Fruit fly (Drosophila melanogaster): ENCODE results near the gene Hs3st-B.

Gene Hs3st-B

DNA sequence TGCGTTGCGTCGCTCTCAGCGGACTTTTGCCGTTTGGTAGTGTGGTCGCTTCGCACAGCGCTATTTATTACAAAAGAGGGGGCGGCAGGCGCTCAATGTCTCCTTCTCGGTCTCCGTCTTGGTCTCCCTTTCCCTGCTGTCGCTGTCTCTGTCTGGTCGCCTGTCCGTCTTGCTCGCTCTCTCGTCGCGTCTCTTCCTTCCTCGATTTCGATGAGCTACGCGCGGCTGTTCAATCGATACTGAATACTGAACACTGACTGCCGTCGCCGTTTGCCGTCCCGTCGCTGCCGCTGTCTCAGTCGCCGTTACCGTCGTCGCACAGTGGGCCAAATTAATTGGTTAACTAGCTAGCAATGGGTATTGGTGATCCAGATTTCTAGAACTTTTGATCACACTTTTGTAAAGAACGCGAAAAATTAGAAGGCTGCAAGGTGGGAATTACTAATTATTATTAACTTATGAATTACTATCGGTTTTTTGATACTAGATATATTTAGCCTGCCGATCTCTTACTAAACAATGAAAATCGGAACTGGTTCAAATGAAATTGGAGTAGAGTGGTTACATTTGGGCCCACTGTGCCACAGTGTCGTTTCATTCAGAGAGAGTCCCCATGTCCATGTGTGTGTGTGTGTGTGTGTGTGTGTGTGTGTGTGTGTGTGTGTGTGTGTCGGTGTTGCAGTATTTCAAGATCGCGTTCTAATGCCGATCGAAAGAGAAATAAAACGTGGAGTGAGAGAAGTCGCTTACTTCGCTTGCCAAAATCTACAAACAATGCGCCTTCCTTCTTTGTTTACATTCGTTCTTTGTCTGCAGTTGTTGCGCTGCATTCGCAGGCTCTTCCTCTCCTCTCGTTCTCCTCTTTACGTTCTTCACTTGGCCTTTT is 49.7 kb downstream of the Hs3st-B start, which contains the start of gene CG8034 (continued):
- TF ChIP-seq CG5245 (GFP tag; optimal IDR thresholded peaks at IDR 0.05) (peak; percentile 89), D19A (tag; optimal IDR thresholded peaks at IDR 0.05) (peak; percentile 94), twi (tag; optimal IDR thresholded peaks at IDR 0.05) (peak; percentile 95), CG34376 (GFP tag; optimal IDR thresholded peaks at IDR 0.05) (peak; percentile 97), CG8478 (optimal IDR thresholded peaks at IDR 0.05) (no peak), Usf (GFP tag; optimal IDR thresholded peaks at IDR 0.05) (peak; percentile 97), pum (GFP tag; optimal IDR thresholded peaks at IDR 0.05) (peak; percentile 94), CG31388 (GFP tag; optimal IDR thresholded peaks at IDR 0.05) (peak; percentile 82), HLHmδ (GFP tag; optimal IDR thresholded peaks at IDR 0.05) (peak; percentile 68), CG17802 (tag; optimal IDR thresholded peaks at IDR 0.05) (peak; percentile 84), CG10543 (GFP tag; optimal IDR thresholded peaks at IDR 0.05) (peak; percentile 99), odd (GFP tag; optimal IDR thresholded peaks at IDR 0.05) (peak; percentile 96), CG30403 (GFP tag; optimal IDR thresholded peaks at IDR 0.05) (peak; percentile 98), CG15514 (GFP tag; optimal IDR thresholded peaks at IDR 0.05) (peak; percentile 99), corto (GFP tag; optimal IDR thresholded peaks at IDR 0.05) (peak; percentile 93), CG15011 (GFP tag; optimal IDR thresholded peaks at IDR 0.05) (peak; percentile 96), Fer1 (GFP tag; optimal IDR thresholded peaks at IDR 0.05) (peak; percentile 98), jing (GFP tag; optimal IDR thresholded peaks at IDR 0.05) (peak; percentile 93), tll (GFP tag; optimal IDR thresholded peaks at IDR 0.05) (peak; percentile 39 to 69), lilli (GFP tag; optimal IDR thresholded peaks at IDR 0.05) (peak; percentile 98), mam (GFP tag; optimal IDR thresholded peaks at IDR 0.05) (peak; percentile 97), CTCF (GFP tag; optimal IDR thresholded peaks at IDR 0.05) (peak; percentile 62), hb (GFP tag; IDR thresholded peaks at IDR 0.05; ENCODE audit: partially characterized antibody) (no peak), en (GFP tag; optimal IDR thresholded peaks at IDR 0.05) (peak; percentile 91), Opbp (GFP tag; IDR thresholded peaks at IDR 0.05; ENCODE audit: partially characterized antibody) (peak; percentile 59; the same call in 2 of the 3 replicates), Ada2b (GFP tag; IDR thresholded peaks at IDR 0.05) (peak; percentile 91), Ravus (GFP tag; IDR thresholded peaks at IDR 0.05) (peak; percentile 71), CG7928 (GFP tag; optimal IDR thresholded peaks at IDR 0.05) (peak; percentile 78), onecut (GFP tag; IDR thresholded peaks at IDR 0.05) (peak; percentile 89), bowl (GFP tag; IDR thresholded peaks at IDR 0.05) (peak; percentile 73; the same call in 1 of the 2 replicates), B-H1 (GFP tag; IDR thresholded peaks at IDR 0.05) (peak; percentile 88), crc (GFP tag; optimal IDR thresholded peaks at IDR 0.05) (peak; percentile 90), CG8290 (GFP tag; optimal IDR thresholded peaks at IDR 0.05) (peak; percentile 93), CG8290 (tag; optimal IDR thresholded peaks at IDR 0.05) (peak; percentile 82), kni (GFP tag; optimal IDR thresholded peaks at IDR 0.05) (peak; percentile 99), cad (GFP tag; optimal IDR thresholded peaks at IDR 0.05) (no peak), CG13287 (GFP tag; IDR thresholded peaks at IDR 0.05; ENCODE audit: partially characterized antibody) (peak; percentile 37; the same call in 1 of the 2 replicates), yki (optimal IDR thresholded peaks at IDR 0.05) (no peak), CG30431 (GFP tag; optimal IDR thresholded peaks at IDR 0.05) (peak; percentile 95), Fer2 (tag; optimal IDR thresholded peaks at IDR 0.05) (peak; percentile 95), Atf3 (GFP tag; optimal IDR thresholded peaks at IDR 0.05) (peak; percentile 95), CG16815 (GFP tag; optimal IDR thresholded peaks at IDR 0.05) (peak; percentile 98), CG13894 (tag; optimal IDR thresholded peaks at IDR 0.05) (peak; percentile 95), CG9876 (GFP tag; optimal IDR thresholded peaks at IDR 0.05) (peak; percentile 86), CG8388 (GFP tag; optimal IDR thresholded peaks at IDR 0.05) (peak; percentile 95), CG10274 (GFP tag; optimal IDR thresholded peaks at IDR 0.05) (peak; percentile 91), luna (GFP tag; optimal IDR thresholded peaks at IDR 0.05) (peak; percentile 77), CG13123 (GFP tag; optimal IDR thresholded peaks at IDR 0.05) (peak; percentile 80), gcm (GFP tag; optimal IDR thresholded peaks at IDR 0.05) (peak; percentile 96), Aef1 (GFP tag; IDR thresholded peaks at IDR 0.05) (peak; percentile 93)
